Worm (Caenorhabditis elegans) whole organism, L3 larva: ENCODE data around the gene nos-1.

Experiments
- aly-2 ChIP-seq: fragments of 150-350 bp; optimal IDR thresholded peaks from 2 replicates; lab custom pipeline; 2014; ENCODE audit warnings: missing biosample characterization, missing genetic modification characterization
- ceh-82 ChIP-seq: fragments of 150-350 bp; optimal IDR thresholded peaks from 2 replicates; lab custom pipeline; 2014; ENCODE audit warnings: missing biosample characterization, missing genetic modification characterization
- ceh-9 ChIP-seq: sonication (generic microtip); optimal IDR thresholded peaks from 2 replicates; lab custom pipeline; 2018; ENCODE audit warnings: missing biosample characterization, missing genetic modification characterization
- hmg-11 ChIP-seq: sonication (generic microtip); optimal IDR thresholded peaks from 2 replicates; lab custom pipeline; 2016; ENCODE audit warnings: missing genetic modification characterization, missing compliant biosample characterization
- lin-39 ChIP-seq: fragments of 150-350 bp; optimal IDR thresholded peaks from 2 replicates; lab custom pipeline; 2018; ENCODE audit warnings: missing biosample characterization, missing genetic modification reagents, missing genetic modification characterization
- nhr-11 ChIP-seq: fragments of 150-350 bp; optimal IDR thresholded peaks from 2 replicates; lab custom pipeline; 2014; ENCODE audit warnings: missing biosample characterization, missing genetic modification characterization
- nhr-25 ChIP-seq: sonication (generic microtip); optimal IDR thresholded peaks from 2 replicates; lab custom pipeline; 2017; ENCODE audit warnings: missing biosample characterization, missing genetic modification characterization
- nhr-76 ChIP-seq: fragments of 150-350 bp; sonication (generic microtip); optimal IDR thresholded peaks from 5 replicates; lab custom pipeline; 2014; ENCODE audit warnings: missing biosample characterization, missing genetic modification characterization
- nhr-77 ChIP-seq: fragments of 150-350 bp; optimal IDR thresholded peaks from 2 replicates; lab custom pipeline; 2014; ENCODE audit warnings: missing biosample characterization, missing genetic modification characterization
- sea-2 ChIP-seq: fragments of 150-350 bp; sonication (generic microtip); optimal IDR thresholded peaks from 4 replicates; lab custom pipeline; 2014; ENCODE audit warnings: missing biosample characterization, missing genetic modification reagents, missing genetic modification characterization
- skn-1 ChIP-seq: fragments of 150-350 bp; optimal IDR thresholded peaks from 2 replicates; lab custom pipeline; 2014; ENCODE audit warnings: missing biosample characterization, missing genetic modification characterization
- unc-62 ChIP-seq: fragments of 150-350 bp; sonication (generic microtip); optimal IDR thresholded peaks from 4 replicates; lab custom pipeline; 2014; ENCODE audit warnings: missing biosample characterization, missing genetic modification reagents, missing genetic modification characterization

- TF ChIP-seq aly-2 (tag; lab: Kevin White, UChicago) (no peak), nhr-77 (no peak), sea-2 (GFP tag; lab: Kevin White, UChicago) (no peak), ceh-82 (tag; lab: Kevin White, UChicago) (no peak), nhr-76 (tag; lab: Kevin White, UChicago) (no peak), skn-1 (tag; lab: Kevin White, UChicago) (no peak), hmg-11 (tag; lab: Kevin White, UChicago) (no peak), lin-39 (tag; lab: Kevin White, UChicago) (no peak), ceh-9 (tag; lab: Kevin White, UChicago) (no peak), unc-62 (GFP tag; lab: Kevin White, UChicago) (no peak), nhr-11 (tag; lab: Kevin White, UChicago) (no peak), nhr-25 (tag; lab: Kevin White, UChicago) (peak; percentile 13)
Observed at ce11 chrII:10918293-10918756, 34.6 kb downstream of the nos-1 start, which contains the start of gene tba-4.
